Worm (Caenorhabditis elegans): ENCODE data around the gene F32A11.1.

F32A11.1 gene

ce11 chrII:13148247-13148646, 8.9 kb upstream of the F32A11.1 start:
- TF ChIP-seq flt-1 (GFP tag; IDR thresholded peaks at IDR 0.05) (no peak), klf-2 (GFP tag; conservative IDR thresholded peaks at IDR 0.05) (no peak), tab-1 (GFP tag; IDR thresholded peaks at IDR 0.05) (no peak), ztf-23 (GFP tag; IDR thresholded peaks at IDR 0.05) (no peak), ztf-29 (GFP tag; IDR thresholded peaks at IDR 0.05) (no peak), ref-1 (GFP tag; conservative IDR thresholded peaks at IDR 0.05) (no peak), med-1 (GFP tag; optimal IDR thresholded peaks at IDR 0.05; ENCODE audit: insufficient read depth) (no peak), cog-1 (tag; optimal IDR thresholded peaks at IDR 0.05) (no peak), T22C8.4 (GFP tag; IDR thresholded peaks at IDR 0.05) (no peak)

- no peak for TF ChIP-seq flt-1 (GFP tag; IDR thresholded peaks at IDR 0.05)
- no peak for TF ChIP-seq cog-1 (tag; optimal IDR thresholded peaks at IDR 0.05)
- no peak for TF ChIP-seq klf-2 (GFP tag; conservative IDR thresholded peaks at IDR 0.05)
- TF ChIP-seq med-1 (GFP tag; optimal IDR thresholded peaks at IDR 0.05; ENCODE audit: insufficient read depth): no peak
- TF ChIP-seq T22C8.4 (GFP tag; IDR thresholded peaks at IDR 0.05): no peak
- no peak for TF ChIP-seq tab-1 (GFP tag; IDR thresholded peaks at IDR 0.05)
- no peak for TF ChIP-seq ztf-23 (GFP tag; IDR thresholded peaks at IDR 0.05)
- no peak for TF ChIP-seq ztf-29 (GFP tag; IDR thresholded peaks at IDR 0.05)
- TF ChIP-seq ref-1 (GFP tag; conservative IDR thresholded peaks at IDR 0.05): no peak
Observed at ce11 chrII:13149965-13150364, 7.2 kb upstream of the F32A11.1 start.

ce11 chrII:13152409-13152808, 4.7 kb upstream of the F32A11.1 start:
- TF ChIP-seq klf-2 (GFP tag; conservative IDR thresholded peaks at IDR 0.05) (no peak), flt-1 (GFP tag; IDR thresholded peaks at IDR 0.05) (no peak), tab-1 (GFP tag; IDR thresholded peaks at IDR 0.05) (no peak), ref-1 (GFP tag; conservative IDR thresholded peaks at IDR 0.05) (no peak), med-1 (GFP tag; optimal IDR thresholded peaks at IDR 0.05; ENCODE audit: insufficient read depth) (no peak), ztf-29 (GFP tag; IDR thresholded peaks at IDR 0.05) (no peak), cog-1 (tag; optimal IDR thresholded peaks at IDR 0.05) (no peak), ztf-23 (GFP tag; IDR thresholded peaks at IDR 0.05) (no peak), T22C8.4 (GFP tag; IDR thresholded peaks at IDR 0.05) (no peak)

- no peak for TF ChIP-seq ztf-29 (GFP tag; IDR thresholded peaks at IDR 0.05)
- no peak for TF ChIP-seq cog-1 (tag; optimal IDR thresholded peaks at IDR 0.05)
- no peak for TF ChIP-seq med-1 (GFP tag; optimal IDR thresholded peaks at IDR 0.05; ENCODE audit: insufficient read depth)
- no peak for TF ChIP-seq tab-1 (GFP tag; IDR thresholded peaks at IDR 0.05)
- TF ChIP-seq T22C8.4 (GFP tag; IDR thresholded peaks at IDR 0.05): no peak
- no peak for TF ChIP-seq flt-1 (GFP tag; IDR thresholded peaks at IDR 0.05)
- TF ChIP-seq ref-1 (GFP tag; conservative IDR thresholded peaks at IDR 0.05): no peak
- TF ChIP-seq klf-2 (GFP tag; conservative IDR thresholded peaks at IDR 0.05): no peak
- no peak for TF ChIP-seq ztf-23 (GFP tag; IDR thresholded peaks at IDR 0.05)
Observed at ce11 chrII:13153299-13153698, 3.8 kb upstream of the F32A11.1 start, which contains the start of gene spe-18. spe-18 (minus strand) TSS chrII:13153399.

ce11 chrII:13156071-13156470, 1.1 kb upstream of the F32A11.1 start:
- TF ChIP-seq klf-2 (GFP tag; conservative IDR thresholded peaks at IDR 0.05): no peak
- TF ChIP-seq ztf-29 (GFP tag; IDR thresholded peaks at IDR 0.05): no peak
- TF ChIP-seq ztf-23 (GFP tag; IDR thresholded peaks at IDR 0.05): no peak
- TF ChIP-seq T22C8.4 (GFP tag; IDR thresholded peaks at IDR 0.05): no peak
- TF ChIP-seq flt-1 (GFP tag; IDR thresholded peaks at IDR 0.05): no peak

ce11 chrII:13159869-13160268, 2.7 kb downstream of the F32A11.1 start:
- TF ChIP-seq klf-2 (GFP tag; conservative IDR thresholded peaks at IDR 0.05): no peak
- TF ChIP-seq flt-1 (GFP tag; IDR thresholded peaks at IDR 0.05): no peak

- no peak for TF ChIP-seq klf-2 (GFP tag; conservative IDR thresholded peaks at IDR 0.05)
- TF ChIP-seq flt-1 (GFP tag; IDR thresholded peaks at IDR 0.05): no peak
- no peak for TF ChIP-seq tab-1 (GFP tag; IDR thresholded peaks at IDR 0.05)
- no peak for TF ChIP-seq cog-1 (tag; optimal IDR thresholded peaks at IDR 0.05)
- no peak for TF ChIP-seq ref-1 (GFP tag; conservative IDR thresholded peaks at IDR 0.05)
- TF ChIP-seq ztf-29 (GFP tag; IDR thresholded peaks at IDR 0.05): no peak
- no peak for TF ChIP-seq med-1 (GFP tag; optimal IDR thresholded peaks at IDR 0.05; ENCODE audit: insufficient read depth)
- no peak for TF ChIP-seq ztf-23 (GFP tag; IDR thresholded peaks at IDR 0.05)
- TF ChIP-seq T22C8.4 (GFP tag; IDR thresholded peaks at IDR 0.05): no peak
Observed at ce11 chrII:13163009-13163408, 5.9 kb downstream of the F32A11.1 start.

ce11 chrII:13164062-13164461, 6.9 kb downstream of the F32A11.1 start:
- TF ChIP-seq cog-1 (tag; optimal IDR thresholded peaks at IDR 0.05): no peak
- TF ChIP-seq ref-1 (GFP tag; conservative IDR thresholded peaks at IDR 0.05): no peak
- TF ChIP-seq ztf-23 (GFP tag; IDR thresholded peaks at IDR 0.05): no peak
- TF ChIP-seq tab-1 (GFP tag; IDR thresholded peaks at IDR 0.05): no peak
- no peak for TF ChIP-seq ztf-29 (GFP tag; IDR thresholded peaks at IDR 0.05)

ce11 chrII:13165683-13166259, 8.6 kb downstream of the F32A11.1 start, which contains the start of gene moe-3:
moe-3 (minus strand) TSS chrII:13165733.
- TF ChIP-seq med-1 (GFP tag; optimal IDR thresholded peaks at IDR 0.05; ENCODE audit: insufficient read depth): no peak
- no peak for TF ChIP-seq klf-2 (GFP tag; conservative IDR thresholded peaks at IDR 0.05)
- TF ChIP-seq cog-1 (tag; optimal IDR thresholded peaks at IDR 0.05): no peak
- TF ChIP-seq ztf-29 (GFP tag; IDR thresholded peaks at IDR 0.05): no peak
- TF ChIP-seq flt-1 (GFP tag; IDR thresholded peaks at IDR 0.05): no peak
- TF ChIP-seq T22C8.4 (GFP tag; IDR thresholded peaks at IDR 0.05): no peak
- TF ChIP-seq tab-1 (GFP tag; IDR thresholded peaks at IDR 0.05): no peak
- TF ChIP-seq ztf-23 (GFP tag; IDR thresholded peaks at IDR 0.05): no peak
- TF ChIP-seq ref-1 (GFP tag; conservative IDR thresholded peaks at IDR 0.05): no peak

ce11 chrII:13167493-13167892, 10.4 kb downstream of the F32A11.1 start:
- TF ChIP-seq T22C8.4 (GFP tag; IDR thresholded peaks at IDR 0.05) (no peak), med-1 (GFP tag; optimal IDR thresholded peaks at IDR 0.05; ENCODE audit: insufficient read depth) (no peak), ref-1 (GFP tag; conservative IDR thresholded peaks at IDR 0.05) (no peak), tab-1 (GFP tag; IDR thresholded peaks at IDR 0.05) (no peak), ztf-23 (GFP tag; IDR thresholded peaks at IDR 0.05) (no peak), cog-1 (tag; optimal IDR thresholded peaks at IDR 0.05) (no peak), flt-1 (GFP tag; IDR thresholded peaks at IDR 0.05) (no peak), ztf-29 (GFP tag; IDR thresholded peaks at IDR 0.05) (no peak), klf-2 (GFP tag; conservative IDR thresholded peaks at IDR 0.05) (no peak)

All from whole organism, midembryonic.